Fruit fly (Drosophila melanogaster) S2 (cell line): ENCODE data around the gene CG13631.

ENCODE experiments used
- CG8478 ChIP-seq: fragments of >200 bp; optimal IDR thresholded peaks from 2 replicates; lab custom pipeline; 2018
- CTCF ChIP-seq, 2 experiments: fragments of >200 bp; optimal IDR thresholded peaks; 2 replicates each; lab custom pipeline; 2018

The CG13631 gene

dm6 chr3R:24773422-24773821 is 4.3 kb downstream of the CG13631 start:
- TF ChIP-seq CTCF (optimal IDR thresholded peaks at IDR 0.05; lab: Kevin White, UChicago) (no peak), CG8478 (lab: Kevin White, UChicago) (no peak)

- no peak for TF ChIP-seq CG8478 (lab: Kevin White, UChicago)
- TF ChIP-seq CTCF (optimal IDR thresholded peaks at IDR 0.05; lab: Kevin White, UChicago) = no peak
Measured at dm6 chr3R:24777101-24777500, 8.0 kb downstream of the CG13631 start.

dm6 chr3R:24778218-24778739 is 9.1 kb downstream of the CG13631 start:
- TF ChIP-seq CTCF (optimal IDR thresholded peaks at IDR 0.05; lab: Kevin White, UChicago) (no peak), CG8478 (lab: Kevin White, UChicago) (no peak)

dm6 chr3R:24787042-24787565 is 18.0 kb downstream of the CG13631 start, which contains the start of gene CG5805:
CG5805 (minus strand) TSS chr3R:24787421.
- TF ChIP-seq CG8478 (lab: Kevin White, UChicago) = no peak
- TF ChIP-seq CTCF (optimal IDR thresholded peaks at IDR 0.05; lab: Kevin White, UChicago) = no peak

- TF ChIP-seq CG8478 (lab: Kevin White, UChicago) (no peak), CTCF (optimal IDR thresholded peaks at IDR 0.05; lab: Kevin White, UChicago) (no peak)
Measured at dm6 chr3R:24787734-24788133, 18.6 kb downstream of the CG13631 start, which contains the start of gene Ets96B. Ets96B (plus strand) TSS chr3R:24788054.

- TF ChIP-seq CG8478 (lab: Kevin White, UChicago) = no peak
- TF ChIP-seq CTCF (optimal IDR thresholded peaks at IDR 0.05; lab: Kevin White, UChicago) = no peak
Measured at dm6 chr3R:24790036-24790435, 20.9 kb downstream of the CG13631 start, which contains the start of gene CG13634. CG13634 (minus strand) TSS chr3R:24790136.

dm6 chr3R:24798595-24798994 is 29.4 kb downstream of the CG13631 start:
- TF ChIP-seq CG8478 (lab: Kevin White, UChicago) (no peak), CTCF (optimal IDR thresholded peaks at IDR 0.05; lab: Kevin White, UChicago) (no peak)

- no peak for TF ChIP-seq CTCF (optimal IDR thresholded peaks at IDR 0.05; lab: Kevin White, UChicago)
- no peak for TF ChIP-seq CG8478 (lab: Kevin White, UChicago)
Measured at dm6 chr3R:24799503-24799902, 30.4 kb downstream of the CG13631 start, which contains the start of gene Ude. Ude (minus strand) TSS chr3R:24799668.

dm6 chr3R:24805048-24805447 is 35.9 kb downstream of the CG13631 start, which contains the start of gene polybromo:
polybromo (minus strand) TSS chr3R:24805259.
- no peak for TF ChIP-seq CG8478 (lab: Kevin White, UChicago)
- TF ChIP-seq CTCF (optimal IDR thresholded peaks at IDR 0.05; lab: Kevin White, UChicago) = no peak

dm6 chr3R:24807321-24807720 is 38.2 kb downstream of the CG13631 start, which contains the start of gene CG6980:
CG6980 (plus strand) TSS chr3R:24807621.
- TF ChIP-seq CTCF (optimal IDR thresholded peaks at IDR 0.05; lab: Kevin White, UChicago) (no peak), CG8478 (lab: Kevin White, UChicago) (no peak)

- TF ChIP-seq CTCF (optimal IDR thresholded peaks at IDR 0.05; lab: Kevin White, UChicago) (no peak), CG8478 (lab: Kevin White, UChicago) (no peak)
Measured at dm6 chr3R:24809576-24810279, 40.6 kb downstream of the CG13631 start.

dm6 chr3R:24810844-24811625 is 41.9 kb downstream of the CG13631 start:
- TF ChIP-seq CG8478 (lab: Kevin White, UChicago) (no peak), CTCF (optimal IDR thresholded peaks at IDR 0.05; lab: Kevin White, UChicago) (no peak)

- TF ChIP-seq CTCF (optimal IDR thresholded peaks at IDR 0.05; lab: Kevin White, UChicago) (no peak), CG8478 (lab: Kevin White, UChicago) (no peak)
Measured at dm6 chr3R:24812394-24812793, 43.2 kb downstream of the CG13631 start.

dm6 chr3R:24812987-24813636 is 44.0 kb downstream of the CG13631 start:
- TF ChIP-seq CTCF (optimal IDR thresholded peaks at IDR 0.05; lab: Kevin White, UChicago) = no peak
- no peak for TF ChIP-seq CG8478 (lab: Kevin White, UChicago)
